Worm (Caenorhabditis elegans): ENCODE measurements around the gene W02H5.19.

Gene W02H5.19

ce11 chrV:2600543-2600942 is 38.1 kb upstream of the W02H5.19 start (continued):
- TF ChIP-seq attf-6 (GFP tag; IDR thresholded peaks at IDR 0.05) (0 out of 2 replicates have a peak, but pooled peaks have one; percentile 29), Y79H2A.3 (GFP tag; conservative IDR thresholded peaks at IDR 0.05) (no peak), hlh-26 (GFP tag; conservative IDR thresholded peaks at IDR 0.05) (no peak), attf-5 (GFP tag; optimal IDR thresholded peaks at IDR 0.05) (peak; percentile 99), ekl-4 (GFP tag; IDR thresholded peaks at IDR 0.05) (peak; percentile 90), F55B11.4 (tag; optimal IDR thresholded peaks at IDR 0.05; ENCODE audit: borderline replicate concordance, insufficient read depth) (no peak), him-1 (tag; optimal IDR thresholded peaks at IDR 0.05) (no peak), mcd-1 (GFP tag; IDR thresholded peaks at IDR 0.05) (peak; percentile 99)

ce11 chrV:2601817-2602216 is 36.9 kb upstream of the W02H5.19 start:
- TF ChIP-seq nfyb-1 (GFP tag; IDR thresholded peaks at IDR 0.05) = 0 out of 2 replicates have a peak, but pooled peaks have one; percentile 42
- peak; percentile 79; the same call in 1 of the 2 replicates for TF ChIP-seq ztf-25 (GFP tag; IDR thresholded peaks at IDR 0.05)
- TF ChIP-seq hmg-20 (GFP tag; IDR thresholded peaks at IDR 0.05) = no peak
- 0 out of 2 replicates have a peak, but pooled peaks have one; percentile 38 for TF ChIP-seq mcd-1 (GFP tag; IDR thresholded peaks at IDR 0.05)
- TF ChIP-seq Y79H2A.3 (GFP tag; conservative IDR thresholded peaks at IDR 0.05) = 0 out of 2 replicates have a peak, but pooled peaks have one; percentile 15
- no peak for TF ChIP-seq ets-4 (GFP tag; optimal IDR thresholded peaks at IDR 0.05)
- TF ChIP-seq chd-7 (tag; optimal IDR thresholded peaks at IDR 0.05) = peak; percentile 17
- no peak for TF ChIP-seq cebp-1 (GFP tag; IDR thresholded peaks at IDR 0.05)
- TF ChIP-seq cebp-1 (tag; optimal IDR thresholded peaks at IDR 0.05) = peak; percentile 4
- TF ChIP-seq tlf-1 (GFP tag; optimal IDR thresholded peaks at IDR 0.05) = no peak
- TF ChIP-seq madf-6 (GFP tag; IDR thresholded peaks at IDR 0.05) = peak; percentile 36; the same call in 1 of the 2 replicates
- TF ChIP-seq cebp-2 (GFP tag; IDR thresholded peaks at IDR 0.05) = 0 out of 2 replicates have a peak, but pooled peaks have one; percentile 54

ce11 chrV:2603056-2603455 is 35.6 kb upstream of the W02H5.19 start, which contains the start of gene F53E10.6:
Gene F53E10.6, minus strand, starts transcription at chrV:2603063.
- TF ChIP-seq ceh-27 (GFP tag; optimal IDR thresholded peaks at IDR 0.05) (peak; percentile 62), dox-1 (GFP tag; IDR thresholded peaks at IDR 0.05) (peak; percentile 55; the same call in 1 of the 2 replicates), K12H6.12 (tag; optimal IDR thresholded peaks at IDR 0.05) (no peak), ztf-28 (GFP tag; IDR thresholded peaks at IDR 0.05) (0 out of 2 replicates have a peak, but pooled peaks have one; percentile 9), ccch-3 (GFP tag; optimal IDR thresholded peaks at IDR 0.05) (no peak), efl-1 (GFP tag; optimal IDR thresholded peaks at IDR 0.05) (peak; percentile 58), ztf-3 (GFP tag; optimal IDR thresholded peaks at IDR 0.05) (no peak), rcor-1 (GFP tag; IDR thresholded peaks at IDR 0.05) (peak; percentile 34; the same call in 1 of the 2 replicates), F10E7.11 (tag; optimal IDR thresholded peaks at IDR 0.05) (no peak), hrde-1 (tag; optimal IDR thresholded peaks at IDR 0.05; ENCODE audit: borderline replicate concordance) (no peak), Y95B8A.8 (GFP tag; IDR thresholded peaks at IDR 0.05) (no peak), bed-1 (GFP tag; IDR thresholded peaks at IDR 0.05) (no peak), akir-1 (GFP tag; optimal IDR thresholded peaks at IDR 0.05) (no peak), lir-1 (GFP tag; conservative IDR thresholded peaks at IDR 0.05) (0 out of 2 replicates have a peak, but pooled peaks have one; percentile 24), madf-6 (GFP tag; IDR thresholded peaks at IDR 0.05) (peak; percentile 62), lin-35 (GFP tag; optimal IDR thresholded peaks at IDR 0.05) (peak in 1 of 3 experiments; percentile 65), lin-54 (GFP tag; optimal IDR thresholded peaks at IDR 0.05) (peak; percentile 86), unc-130 (GFP tag; optimal IDR thresholded peaks at IDR 0.05) (peak; percentile 37), lsl-1 (GFP tag; optimal IDR thresholded peaks at IDR 0.05) (peak; percentile 30), mcd-1 (GFP tag; IDR thresholded peaks at IDR 0.05) (peak; percentile 71), F33H1.4 (GFP tag; IDR thresholded peaks at IDR 0.05) (peak; percentile 38), F23B12.7 (tag; optimal IDR thresholded peaks at IDR 0.05; ENCODE audit: insufficient read depth) (peak; percentile 2), dpl-1 (GFP tag; optimal IDR thresholded peaks at IDR 0.05) (peak; percentile 69), D2030.7 (GFP tag; IDR thresholded peaks at IDR 0.05) (0 out of 2 replicates have a peak, but pooled peaks have one; percentile 23)
